Worm (Caenorhabditis elegans) whole organism, L4 larva: ENCODE results near the gene fmo-2.
A peak's percentile ranks its signal among the peaks of the same experiment; 100 is the strongest.

Experiments
- snpc-1.2 ChIP-seq: fragments of 200-800 bp; sonication (Bioruptor generic); IDR thresholded peaks from 2 replicates; pipeline ENCODE4 v1.3.6; 2022; ENCODE audit warnings: missing genetic modification reagents, missing genetic modification characterization, missing compliant biosample characterization
- unc-62 ChIP-seq, 3 experiments: fragments of 150-350 bp in 1 of 3; sonication (generic microtip); optimal IDR thresholded peaks in 2 of 3; peaks in 1 of 3; 1 replicate in 1 of 3; 2 replicates in 2 of 3; lab custom pipeline; 2014 to 2017; ENCODE audit warnings: missing biosample characterization in 3 of 3, missing genetic modification characterization in 3 of 3, missing genetic modification reagents in 3 of 3, missing genotype in 1 of 3

fmo-2 gene

DNA sequence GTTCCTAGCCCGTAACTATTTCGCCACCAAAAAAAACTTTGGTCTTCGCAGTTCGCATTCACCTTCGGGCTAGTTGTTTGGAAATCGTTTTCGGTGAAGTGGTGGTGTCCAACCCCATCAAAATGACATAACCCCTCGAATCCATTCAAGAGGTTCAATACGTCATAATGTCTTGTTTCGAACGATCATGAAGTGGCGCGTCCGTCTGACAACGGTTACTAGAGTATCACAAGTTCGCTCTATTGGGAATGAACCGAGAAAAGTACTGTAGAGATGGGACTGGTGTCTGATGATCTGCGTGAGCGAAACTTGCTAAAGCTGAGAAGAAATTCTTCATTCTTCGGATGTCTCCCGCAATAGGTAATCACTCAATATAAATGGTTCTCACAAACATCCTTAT lies 45.4 kb downstream of the fmo-2 start, which contains the start of gene ZC168.2:
Gene ZC168.2, plus strand, starts transcription at position 301 of the 400 bp plus-strand sequence.
- no peak for TF ChIP-seq snpc-1.2 (GFP tag; lab: Robert Waterston, UW)
- TF ChIP-seq unc-62 (GFP tag; optimal IDR thresholded peaks at IDR 0.05 in 1 of 2; lab: Kevin White, UChicago) = peak in 1 of 2 experiments; percentile 79
- TF ChIP-seq unc-62 (tag; optimal IDR thresholded peaks at IDR 0.05; lab: Kevin White, UChicago) = no peak
- TF ChIP-seq, all 104 proteins: peak for 1
